Worm (Caenorhabditis elegans) whole organism, mixed stage, embryonic: ENCODE data around the gene mrpl-32.

Source experiments
- ces-1 ChIP-seq: fragments of 150-350 bp; optimal IDR thresholded peaks from 2 replicates; lab custom pipeline; 2014; ENCODE audit warnings: missing biosample characterization, missing genetic modification reagents, missing genetic modification characterization
- cnd-1 ChIP-seq: fragments of 200-800 bp; sonication (Bioruptor generic); optimal IDR thresholded peaks from 2 replicates; lab custom pipeline; 2018; ENCODE audit warnings: mild to moderate bottlenecking, missing genetic modification characterization, missing compliant biosample characterization
- elt-1 ChIP-seq: sonication (generic microtip); optimal IDR thresholded peaks from 2 replicates; lab custom pipeline; 2017; ENCODE audit warnings: missing genetic modification characterization, mild to moderate bottlenecking, missing compliant biosample characterization, antibody characterized with exemption, moderate library complexity, borderline replicate concordance; ENCODE audit not compliant: insufficient read depth
- lin-13 ChIP-seq: fragments of 150-350 bp; optimal IDR thresholded peaks from 2 replicates; lab custom pipeline; 2014; ENCODE audit warnings: missing biosample characterization, missing genetic modification characterization
- lin-32 ChIP-seq: fragments of 200-800 bp; sonication (Bioruptor generic); optimal IDR thresholded peaks from 2 replicates; lab custom pipeline; 2018; ENCODE audit warnings: mild to moderate bottlenecking, missing genetic modification characterization, missing compliant biosample characterization
- lsy-2 ChIP-seq: fragments of 150-350 bp; optimal IDR thresholded peaks from 2 replicates; lab custom pipeline; 2014; ENCODE audit warnings: missing biosample characterization, missing genetic modification characterization
- nhr-12 ChIP-seq: fragments of 150-350 bp; optimal IDR thresholded peaks from 2 replicates; lab custom pipeline; 2014; ENCODE audit warnings: missing biosample characterization, missing genetic modification characterization
- nhr-28 ChIP-seq: fragments of 150-350 bp; optimal IDR thresholded peaks from 2 replicates; lab custom pipeline; 2014; ENCODE audit warnings: missing biosample characterization, missing genetic modification characterization
- nhr-76 ChIP-seq: sonication (generic microtip); optimal IDR thresholded peaks from 2 replicates; lab custom pipeline; 2017; ENCODE audit warnings: missing biosample characterization, missing genetic modification characterization
- pha-4 ChIP-seq: fragments of 150-350 bp; optimal IDR thresholded peaks from 2 replicates; lab custom pipeline; 2018; ENCODE audit warnings: missing biosample characterization, missing genetic modification reagents, missing genetic modification characterization
- snpc-4 ChIP-seq: fragments of 150-350 bp; optimal IDR thresholded peaks from 2 replicates; lab custom pipeline; 2014; ENCODE audit warnings: missing biosample characterization, missing genetic modification characterization
- sptf-1 ChIP-seq: sonication (generic microtip); optimal IDR thresholded peaks from 2 replicates; lab custom pipeline; 2017; ENCODE audit warnings: mild to moderate bottlenecking, missing genetic modification characterization, moderate library complexity, missing compliant biosample characterization
- unc-39 ChIP-seq: fragments of 150-350 bp; optimal IDR thresholded peaks from 2 replicates; lab custom pipeline; 2014; ENCODE audit warnings: missing biosample characterization, missing genetic modification characterization
- unc-62 ChIP-seq: fragments of 150-350 bp; optimal IDR thresholded peaks from 2 replicates; lab custom pipeline; 2014; ENCODE audit warnings: missing biosample characterization, missing genetic modification reagents, missing genetic modification characterization

DNA sequence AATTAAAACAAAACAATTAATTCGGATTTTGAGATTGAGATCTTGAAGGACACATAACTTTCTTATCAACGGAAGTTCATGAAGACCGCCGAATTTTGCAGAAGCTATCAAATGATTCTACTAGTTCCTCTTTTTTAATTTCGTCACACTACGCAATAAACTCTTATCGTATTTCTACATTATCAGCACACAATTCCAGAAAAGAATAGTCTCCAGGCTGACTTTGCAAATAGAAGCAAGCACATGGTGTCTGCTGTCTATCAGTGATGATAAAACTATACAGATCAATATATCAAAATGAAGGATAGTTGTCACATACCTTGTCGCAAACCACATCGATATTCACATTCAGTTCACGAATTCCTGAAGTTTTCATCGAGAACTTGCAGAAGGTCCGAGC lies 49.1 kb upstream of the mrpl-32 start:
- no peak for TF ChIP-seq nhr-12
- TF ChIP-seq nhr-76 (tag; lab: Kevin White, UChicago), result no peak
- no peak for TF ChIP-seq cnd-1
- TF ChIP-seq unc-62 (GFP tag; lab: Kevin White, UChicago), result no peak
- no peak for TF ChIP-seq ces-1
- TF ChIP-seq nhr-28 (tag; lab: Kevin White, UChicago), result no peak
- TF ChIP-seq snpc-4 (tag; lab: Kevin White, UChicago), result no peak
- TF ChIP-seq unc-39, result no peak
- TF ChIP-seq pha-4 (tag; lab: Kevin White, UChicago), result no peak
- no peak for TF ChIP-seq sptf-1 (tag; lab: Kevin White, UChicago)
- TF ChIP-seq lin-13, result no peak
- TF ChIP-seq lsy-2 (tag; lab: Kevin White, UChicago), result no peak
- no peak for TF ChIP-seq elt-1 (tag; lab: Kevin White, UChicago)
- no peak for TF ChIP-seq lin-32 (GFP tag; lab: Kevin White, UChicago)
